Worm (Caenorhabditis elegans): ENCODE results near the gene snx-17.

Gene snx-17

DNA sequence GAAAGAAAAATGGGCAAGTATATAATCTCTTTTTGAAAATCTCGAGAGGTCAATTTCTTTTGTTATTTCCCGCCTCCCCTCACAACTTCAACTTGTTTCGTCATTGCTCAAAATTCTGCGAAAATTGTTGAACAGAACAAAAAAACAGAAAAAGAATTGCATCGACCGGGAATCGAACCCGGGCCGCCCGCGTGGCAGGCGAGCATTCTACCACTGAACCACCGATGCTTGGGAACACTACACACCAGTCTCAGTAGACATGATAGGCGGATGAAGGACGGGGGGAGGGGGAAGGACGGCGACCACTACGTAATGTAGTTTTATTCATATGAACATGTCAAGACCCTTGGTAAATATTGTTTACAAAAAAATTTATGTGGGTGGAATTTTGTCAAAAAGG is 987 bp downstream of the snx-17 start (continued):
- TF ChIP-seq hlh-30 (tag; optimal IDR thresholded peaks at IDR 0.05; ENCODE audit: insufficient read depth) = peak; percentile 70
- TF ChIP-seq ceh-44 (GFP tag; IDR thresholded peaks at IDR 0.05) = peak; percentile 90
- TF ChIP-seq zag-1 (tag; optimal IDR thresholded peaks at IDR 0.05) = no peak
- no peak for TF ChIP-seq nhr-77 (tag; optimal IDR thresholded peaks at IDR 0.05)
- TF ChIP-seq rbr-2 (tag; optimal IDR thresholded peaks at IDR 0.05) = peak; percentile 74
- no peak; the same call in 1 of the 2 replicates for TF ChIP-seq Y75B8A.6 (GFP tag; IDR thresholded peaks at IDR 0.05)
- no peak for TF ChIP-seq nhr-10 (tag; optimal IDR thresholded peaks at IDR 0.05)
- no peak for TF ChIP-seq unc-62 (GFP tag; optimal IDR thresholded peaks at IDR 0.05 in 1 of 2)
- no peak for TF ChIP-seq unc-62 (tag; optimal IDR thresholded peaks at IDR 0.05)
- no peak for TF ChIP-seq dpl-1 (GFP tag; optimal IDR thresholded peaks at IDR 0.05)
- TF ChIP-seq skn-1 (tag; optimal IDR thresholded peaks at IDR 0.05) = no peak
- no peak for TF ChIP-seq cey-2 (tag; optimal IDR thresholded peaks at IDR 0.05; ENCODE audit: borderline replicate concordance, insufficient read depth)
- TF ChIP-seq egl-43 (GFP tag; IDR thresholded peaks at IDR 0.05) = no peak; the same call in 1 of the 2 replicates
- no peak for TF ChIP-seq pqm-1 (tag; optimal IDR thresholded peaks at IDR 0.05)
- TF ChIP-seq hmg-1.1 (GFP tag; IDR thresholded peaks at IDR 0.05) = peak; percentile 95
- TF ChIP-seq lir-3 (tag; optimal IDR thresholded peaks at IDR 0.05) = peak; percentile 30
- TF ChIP-seq lsy-2 (tag; optimal IDR thresholded peaks at IDR 0.05) = peak in 1 of 2 experiments; percentile 59
- TF ChIP-seq attf-4 (tag; optimal IDR thresholded peaks at IDR 0.05) = no peak
- TF ChIP-seq php-3 (GFP tag; IDR thresholded peaks at IDR 0.05) = peak; percentile 85
- no peak for TF ChIP-seq ztf-7 (tag; optimal IDR thresholded peaks at IDR 0.05)
- peak; percentile 56 for TF ChIP-seq nhr-11 (tag; optimal IDR thresholded peaks at IDR 0.05)
- TF ChIP-seq vab-7 (GFP tag; IDR thresholded peaks at IDR 0.05) = peak; percentile 95
- no peak for TF ChIP-seq snpc-4 (tag; optimal IDR thresholded peaks at IDR 0.05)
- TF ChIP-seq zfp-2 (tag; optimal IDR thresholded peaks at IDR 0.05) = peak; percentile 4
- TF ChIP-seq dve-1 (tag; optimal IDR thresholded peaks at IDR 0.05; ENCODE audit: insufficient read depth) = peak; percentile 60
- TF ChIP-seq T26A8.4 (GFP tag; IDR thresholded peaks at IDR 0.05) = no peak
- TF ChIP-seq R02D3.7 (tag; optimal IDR thresholded peaks at IDR 0.05) = no peak
- peak; percentile 12 for TF ChIP-seq nhr-25 (tag; optimal IDR thresholded peaks at IDR 0.05; ENCODE audit: borderline replicate concordance, insufficient read depth)
- TF ChIP-seq fkh-10 (GFP tag; optimal IDR thresholded peaks at IDR 0.05) = peak; percentile 34
- peak; percentile 69 for TF ChIP-seq mxl-2 (GFP tag; conservative IDR thresholded peaks at IDR 0.05)
- no peak for TF ChIP-seq ama-1 (optimal IDR thresholded peaks at IDR 0.05)
- no peak; the same call in 1 of the 2 replicates for TF ChIP-seq dmd-8 (GFP tag; IDR thresholded peaks at IDR 0.05)
- peak; percentile 4 for TF ChIP-seq lin-13 (GFP tag; optimal IDR thresholded peaks at IDR 0.05)
- TF ChIP-seq ctbp-1 (GFP tag; IDR thresholded peaks at IDR 0.05) = peak; percentile 89
- TF ChIP-seq ceh-82 (tag; optimal IDR thresholded peaks at IDR 0.05) = no peak
- no peak for TF ChIP-seq mes-2 (tag; optimal IDR thresholded peaks at IDR 0.05; ENCODE audit: poor library complexity, severe bottlenecking)
- no peak for TF ChIP-seq nhr-76 (tag; optimal IDR thresholded peaks at IDR 0.05)
- TF ChIP-seq ceh-28 (tag; optimal IDR thresholded peaks at IDR 0.05) = no peak
- TF ChIP-seq zfp-3 (GFP tag; conservative IDR thresholded peaks at IDR 0.05) = peak; percentile 78
- peak; percentile 86 for TF ChIP-seq ceh-20 (GFP tag; IDR thresholded peaks at IDR 0.05)
- TF ChIP-seq lin-1 (GFP tag; IDR thresholded peaks at IDR 0.05) = peak; percentile 83
- peak; percentile 64 for TF ChIP-seq F37D6.2 (tag; optimal IDR thresholded peaks at IDR 0.05)
- TF ChIP-seq F49E8.2 (tag; optimal IDR thresholded peaks at IDR 0.05; ENCODE audit: borderline replicate concordance) = no peak
- TF ChIP-seq ces-1 (GFP tag; optimal IDR thresholded peaks at IDR 0.05) = no peak
- TF ChIP-seq nhr-6 (tag; optimal IDR thresholded peaks at IDR 0.05) = peak; percentile 20
- TF ChIP-seq pha-4 (GFP tag; IDR thresholded peaks at IDR 0.05) = peak; percentile 93
- no peak for TF ChIP-seq pha-4 (tag; optimal IDR thresholded peaks at IDR 0.05)
- TF ChIP-seq unc-39 (tag; optimal IDR thresholded peaks at IDR 0.05) = no peak
- peak; percentile 33 for TF ChIP-seq spr-1 (tag; optimal IDR thresholded peaks at IDR 0.05)
- TF ChIP-seq dmd-6 (GFP tag; IDR thresholded peaks at IDR 0.05) = peak; percentile 81
- no peak for TF ChIP-seq aly-2 (tag; optimal IDR thresholded peaks at IDR 0.05)
- peak; percentile 81 for TF ChIP-seq mdt-29 (GFP tag; IDR thresholded peaks at IDR 0.05)
